Worm (Caenorhabditis elegans): ENCODE results near the gene srg-62.
A peak's percentile ranks its signal among the peaks of the same experiment; 100 is the strongest.

The srg-62 gene

DNA sequence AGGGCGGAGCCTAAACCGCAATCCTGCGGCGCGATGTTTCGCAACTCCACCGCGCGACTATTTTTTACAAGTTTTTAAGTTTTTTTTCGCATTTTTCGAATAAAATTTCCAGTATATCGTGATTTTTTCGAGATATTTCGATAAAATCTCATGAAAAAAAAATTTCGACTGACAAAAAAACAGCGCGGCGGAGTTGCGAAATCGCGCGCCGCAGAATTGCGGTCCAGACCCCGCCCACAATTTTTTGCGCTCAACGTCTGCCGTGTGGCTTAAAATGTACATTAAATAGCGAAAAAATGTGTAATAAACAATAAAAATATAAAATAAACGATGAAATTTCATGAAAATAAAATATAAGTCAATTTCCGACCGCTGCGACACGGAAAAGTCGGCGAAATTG lies 44.5 kb downstream of the srg-62 start (continued):
- TF ChIP-seq atf-7 (tag; optimal IDR thresholded peaks at IDR 0.05) (no peak), B0035.1 (tag; optimal IDR thresholded peaks at IDR 0.05) (no peak), rpc-1 (optimal IDR thresholded peaks at IDR 0.05) (no peak), rpc-1 (tag; optimal IDR thresholded peaks at IDR 0.05) (no peak), repo-1 (tag; optimal IDR thresholded peaks at IDR 0.05) (no peak), lsl-1 (GFP tag; optimal IDR thresholded peaks at IDR 0.05) (peak; percentile 1), F23B12.7 (tag; optimal IDR thresholded peaks at IDR 0.05; ENCODE audit: insufficient read depth) (peak; percentile 31), nfyb-1 (GFP tag; IDR thresholded peaks at IDR 0.05) (no peak), madf-8 (GFP tag; conservative IDR thresholded peaks at IDR 0.05) (no peak), bed-2 (GFP tag; IDR thresholded peaks at IDR 0.05) (no peak), tlf-1 (GFP tag; optimal IDR thresholded peaks at IDR 0.05) (no peak), nfya-2 (GFP tag; IDR thresholded peaks at IDR 0.05) (no peak), nhr-120 (GFP tag; IDR thresholded peaks at IDR 0.05) (no peak), madf-6 (GFP tag; IDR thresholded peaks at IDR 0.05) (0 out of 2 replicates have a peak, but pooled peaks have one; percentile 16), ZK185.1 (tag; optimal IDR thresholded peaks at IDR 0.05; ENCODE audit: poor library complexity, severe bottlenecking) (no peak), nhr-27 (tag; optimal IDR thresholded peaks at IDR 0.05) (no peak), B0336.3 (GFP tag; IDR thresholded peaks at IDR 0.05) (no peak), ztf-28 (GFP tag; IDR thresholded peaks at IDR 0.05) (no peak), cebp-1 (GFP tag; IDR thresholded peaks at IDR 0.05) (peak; percentile 63; the same call in 1 of the 2 replicates), cebp-1 (tag; optimal IDR thresholded peaks at IDR 0.05) (peak; percentile 94), ceh-40 (GFP tag; IDR thresholded peaks at IDR 0.05) (no peak)

DNA sequence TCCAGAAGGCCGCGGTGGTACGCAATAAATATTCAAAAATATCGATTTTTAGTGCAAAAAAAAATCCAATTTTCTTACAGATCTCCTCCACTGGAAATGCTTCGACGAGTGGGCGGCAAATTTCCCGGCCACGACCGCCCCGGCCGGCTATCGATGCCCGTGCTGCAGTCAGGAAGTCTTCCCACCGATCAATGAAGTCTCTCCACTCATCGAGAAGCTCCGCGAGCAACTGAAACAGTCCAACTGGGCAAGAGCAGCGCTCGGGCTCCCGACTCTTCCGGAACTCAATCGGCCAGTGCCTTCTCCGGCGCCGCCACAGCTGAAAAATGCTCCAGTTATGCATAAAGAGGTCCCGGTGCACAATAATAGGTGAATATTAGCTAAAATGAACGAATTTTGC lies 46.3 kb downstream of the srg-62 start, which contains the start of gene Y45G12B.3:
TSS of gene Y45G12B.3 (minus strand) at position 320 of the 400 bp plus-strand sequence.
- TF ChIP-seq zfh-2 (GFP tag; conservative IDR thresholded peaks at IDR 0.05) (peak; percentile 79), egrh-3 (GFP tag; IDR thresholded peaks at IDR 0.05) (peak; percentile 41; the same call in 1 of the 2 replicates), Y95B8A.8 (GFP tag; IDR thresholded peaks at IDR 0.05) (no peak)

DNA sequence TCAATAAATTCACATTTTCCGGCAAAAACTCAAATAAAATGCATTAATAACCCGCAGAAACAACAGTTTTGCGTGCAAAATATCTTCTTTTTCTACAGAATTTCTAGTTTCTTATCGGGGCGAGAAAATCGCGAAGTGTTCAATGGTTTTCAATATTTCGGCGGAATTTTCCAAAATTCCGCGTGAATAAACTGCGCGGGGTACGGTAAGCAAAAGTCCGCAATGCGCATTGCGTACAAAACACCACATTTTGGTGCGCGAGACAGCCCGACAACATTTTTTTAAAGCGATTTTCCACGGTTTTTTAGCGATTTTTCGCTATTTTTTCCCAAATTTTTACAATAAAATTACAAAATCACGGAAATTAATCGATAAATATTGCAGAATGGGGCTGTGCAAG lies 47.8 kb downstream of the srg-62 start, which contains the start of gene Y45G12B.2:
TSS of gene Y45G12B.2 (plus strand) at position 383 of the 400 bp plus-strand sequence.
- TF ChIP-seq madf-3 (GFP tag; IDR thresholded peaks at IDR 0.05) (no peak), Y53F4B.3 (GFP tag; IDR thresholded peaks at IDR 0.05) (no peak), D2030.7 (GFP tag; IDR thresholded peaks at IDR 0.05) (peak; percentile 56; the same call in 1 of the 2 replicates), F23B12.7 (tag; optimal IDR thresholded peaks at IDR 0.05; ENCODE audit: insufficient read depth) (peak; percentile 88), him-1 (tag; optimal IDR thresholded peaks at IDR 0.05) (no peak), unc-130 (GFP tag; optimal IDR thresholded peaks at IDR 0.05) (no peak), hmg-1.2 (GFP tag; IDR thresholded peaks at IDR 0.05) (peak; percentile 46; the same call in 1 of the 2 replicates), aptf-3 (GFP tag; IDR thresholded peaks at IDR 0.05) (no peak), rec-8 (tag; optimal IDR thresholded peaks at IDR 0.05) (no peak), mes-4 (tag; optimal IDR thresholded peaks at IDR 0.05) (no peak), ztf-26 (tag; optimal IDR thresholded peaks at IDR 0.05) (no peak), F57C9.4 (tag; optimal IDR thresholded peaks at IDR 0.05) (no peak), zim-3 (tag; optimal IDR thresholded peaks at IDR 0.05) (no peak), nfya-2 (GFP tag; IDR thresholded peaks at IDR 0.05) (no peak), Y79H2A.3 (GFP tag; conservative IDR thresholded peaks at IDR 0.05) (no peak), ccch-3 (GFP tag; optimal IDR thresholded peaks at IDR 0.05) (no peak), chd-7 (tag; optimal IDR thresholded peaks at IDR 0.05) (no peak), F55B11.4 (tag; optimal IDR thresholded peaks at IDR 0.05; ENCODE audit: borderline replicate concordance, insufficient read depth) (no peak), efl-1 (GFP tag; optimal IDR thresholded peaks at IDR 0.05) (peak; percentile 53), C06A6.2 (GFP tag; conservative IDR thresholded peaks at IDR 0.05) (no peak), dpl-1 (GFP tag; optimal IDR thresholded peaks at IDR 0.05) (peak; percentile 50), K11D2.4 (GFP tag; IDR thresholded peaks at IDR 0.05) (no peak), repo-1 (tag; optimal IDR thresholded peaks at IDR 0.05) (no peak), hlh-12 (tag; optimal IDR thresholded peaks at IDR 0.05) (no peak), ZK185.1 (tag; optimal IDR thresholded peaks at IDR 0.05; ENCODE audit: poor library complexity, severe bottlenecking) (no peak), lin-35 (GFP tag; optimal IDR thresholded peaks at IDR 0.05) (peak in 1 of 3 experiments; percentile 57), B0336.3 (GFP tag; IDR thresholded peaks at IDR 0.05) (peak; percentile 53; the same call in 1 of the 2 replicates), ceh-40 (GFP tag; IDR thresholded peaks at IDR 0.05) (no peak), T07F8.4 (tag; optimal IDR thresholded peaks at IDR 0.05) (no peak)

Data from whole organism, young adult.